Worm (Caenorhabditis elegans) whole organism, L4 larva: ENCODE measurements around the gene lin-5.

ENCODE experiments used
- arid-1 ChIP-seq: fragments of 200-800 bp; sonication (Bioruptor generic); conservative IDR thresholded peaks from 2 replicates; pipeline ENCODE4 v1.3.6; 2022; ENCODE audit warnings: missing genetic modification reagents, missing genetic modification characterization, missing compliant biosample characterization
- ces-1 ChIP-seq: fragments of 150-350 bp; sonication (generic microtip); optimal IDR thresholded peaks from 4 replicates; lab custom pipeline; 2014; ENCODE audit warnings: missing biosample characterization, missing genetic modification reagents, missing genetic modification characterization
- fkh-10 ChIP-seq: fragments of 150-350 bp; optimal IDR thresholded peaks from 2 replicates; lab custom pipeline; 2014; ENCODE audit warnings: missing biosample characterization, missing genetic modification reagents, missing genetic modification characterization
- mdl-1 ChIP-seq, 2 experiments: fragments of 150-350 bp in 1 of 2; sonication (generic microtip) in 1 of 2; optimal IDR thresholded peaks; 2 replicates each; lab custom pipeline; 2014 to 2017; ENCODE audit warnings: missing biosample characterization in 2 of 2, missing genetic modification characterization in 2 of 2
- pha-4 ChIP-seq, 2 experiments: fragments of 150-350 bp in 1 of 2; fragments of 200-800 bp in 1 of 2; sonication (Bioruptor generic) in 1 of 2; IDR thresholded peaks in 1 of 2; optimal IDR thresholded peaks in 1 of 2; 2 replicates each; pipeline versions ENCODE4 v1.3.6 to Lab custom; 2014 to 2022; ENCODE audit warnings: missing genetic modification characterization in 2 of 2, missing genetic modification reagents in 2 of 2, missing biosample characterization in 1 of 2, missing compliant biosample characterization in 1 of 2
- zip-11 ChIP-seq: fragments of 200-800 bp; sonication (Bioruptor generic); IDR thresholded peaks from 2 replicates; pipeline ENCODE4 v1.3.6; 2022; ENCODE audit warnings: missing genetic modification characterization, missing compliant biosample characterization

ce11 chrII:7891869-7892615 is 31.7 kb downstream of the lin-5 start:
- TF ChIP-seq zip-11 (GFP tag; lab: Robert Waterston, UW) (no peak), pha-4 (GFP tag; IDR thresholded peaks at IDR 0.05; lab: Robert Waterston, UW) (no peak), pha-4 (tag; optimal IDR thresholded peaks at IDR 0.05; lab: Kevin White, UChicago) (no peak), ces-1 (GFP tag; lab: Kevin White, UChicago) (no peak), fkh-10 (GFP tag; lab: Kevin White, UChicago) (peak; percentile 40), mdl-1 (tag; optimal IDR thresholded peaks at IDR 0.05; lab: Kevin White, UChicago) (peak in 1 of 2 experiments; percentile 11), arid-1 (no peak)
